Fruit fly (Drosophila melanogaster): Measurements from ENCODE around the gene gb.

dm6 chr3R:27084528-27085052, 27.5 kb downstream of the gb start:
- TF ChIP-seq CG8478 (optimal IDR thresholded peaks at IDR 0.05): no peak
- TF ChIP-seq CTCF (optimal IDR thresholded peaks at IDR 0.05): no peak

Measured in S2 (cell line).